Worm (Caenorhabditis elegans): ENCODE results near the gene atf-7.

DNA sequence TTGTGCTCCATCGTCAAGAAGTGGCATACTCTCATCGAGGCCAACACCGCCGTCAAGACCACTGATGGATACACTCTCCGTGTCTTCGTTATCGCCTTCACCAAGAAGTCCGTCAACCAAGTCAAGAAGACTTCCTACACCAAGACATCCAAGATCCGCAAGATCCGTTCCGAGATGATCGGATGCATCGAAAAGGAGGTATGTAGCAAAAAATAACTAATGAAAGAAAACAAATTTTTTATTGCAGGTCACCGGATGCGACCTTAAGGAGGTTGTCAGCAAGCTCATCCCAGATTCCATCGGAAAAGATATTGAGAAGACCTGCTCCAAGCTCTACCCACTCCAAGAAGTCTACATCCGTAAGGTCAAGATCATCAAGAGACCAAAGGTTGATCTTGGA lies 22.5 kb downstream of the atf-7 start:
- TF ChIP-seq klf-2 (GFP tag; conservative IDR thresholded peaks at IDR 0.05) (no peak), ztf-29 (GFP tag; IDR thresholded peaks at IDR 0.05) (no peak), flt-1 (GFP tag; IDR thresholded peaks at IDR 0.05) (no peak)

All from whole organism, midembryonic.